Worm (Caenorhabditis elegans) whole organism, L2 larva: Measurements from ENCODE around the gene T26C5.4.
A peak's percentile ranks its signal among the peaks of the same experiment; 100 is the strongest.

ENCODE experiments used
- F13H6.1 ChIP-seq: sonication (generic microtip); optimal IDR thresholded peaks from 2 replicates; lab custom pipeline; 2016; ENCODE audit warnings: missing genetic modification characterization, missing compliant biosample characterization
- R02D3.7 ChIP-seq: fragments of 150-350 bp; optimal IDR thresholded peaks from 2 replicates; lab custom pipeline; 2014; ENCODE audit warnings: missing biosample characterization, missing genetic modification characterization
- Y55F3AM.14 ChIP-seq: fragments of 200-800 bp; sonication (Bioruptor generic); optimal IDR thresholded peaks from 2 replicates; lab custom pipeline; 2018; ENCODE audit warnings: mild to moderate bottlenecking, missing genetic modification characterization, missing compliant biosample characterization
- ZK546.5 ChIP-seq: sonication (generic microtip); optimal IDR thresholded peaks from 2 replicates; lab custom pipeline; 2017; ENCODE audit warnings: missing biosample characterization, missing genetic modification characterization
- alr-1 ChIP-seq: fragments of 150-350 bp; optimal IDR thresholded peaks from 2 replicates; lab custom pipeline; 2014; ENCODE audit warnings: missing biosample characterization, missing genetic modification characterization
- aly-2 ChIP-seq: fragments of 150-350 bp; optimal IDR thresholded peaks from 2 replicates; lab custom pipeline; 2014; ENCODE audit warnings: missing biosample characterization, missing genetic modification characterization
- ama-1 ChIP-seq: fragments of 150-350 bp; optimal IDR thresholded peaks from 2 replicates; lab custom pipeline; 2018; ENCODE audit warnings: inconsistent platforms
- blmp-1 ChIP-seq: sonication (generic microtip); optimal IDR thresholded peaks from 2 replicates; lab custom pipeline; 2017; ENCODE audit warnings: missing genetic modification characterization, mild to moderate bottlenecking, missing compliant biosample characterization, antibody characterized with exemption, moderate library complexity; ENCODE audit not compliant: insufficient read depth
- ceh-16 ChIP-seq: fragments of 150-350 bp; optimal IDR thresholded peaks from 2 replicates; lab custom pipeline; 2014; ENCODE audit warnings: missing biosample characterization, missing genetic modification characterization
- ceh-82 ChIP-seq: fragments of 150-350 bp; optimal IDR thresholded peaks from 2 replicates; lab custom pipeline; 2014; ENCODE audit warnings: missing biosample characterization, missing genetic modification characterization
- crh-2 ChIP-seq: sonication (generic microtip); optimal IDR thresholded peaks from 2 replicates; lab custom pipeline; 2017; ENCODE audit warnings: missing biosample characterization, missing genetic modification characterization
- dmd-4 ChIP-seq: sonication (generic microtip); optimal IDR thresholded peaks from 2 replicates; lab custom pipeline; 2017; ENCODE audit warnings: missing biosample characterization, missing genetic modification characterization
- egl-27 ChIP-seq: sonication (generic microtip); optimal IDR thresholded peaks from 3 replicates; lab custom pipeline; 2017; ENCODE audit warnings: missing biosample characterization, missing genetic modification reagents, missing genetic modification characterization
- elt-3 ChIP-seq: sonication (generic microtip); optimal IDR thresholded peaks from 2 replicates; lab custom pipeline; 2017; ENCODE audit warnings: missing biosample characterization, missing genetic modification characterization
- fos-1 ChIP-seq: fragments of 150-350 bp; optimal IDR thresholded peaks from 2 replicates; lab custom pipeline; 2014; ENCODE audit warnings: missing biosample characterization, missing genetic modification characterization
- gmeb-1 ChIP-seq: fragments of 150-350 bp; optimal IDR thresholded peaks from 2 replicates; lab custom pipeline; 2014; ENCODE audit warnings: missing biosample characterization, missing genetic modification characterization
- lin-11 ChIP-seq: fragments of 150-350 bp; sonication (generic microtip); optimal IDR thresholded peaks from 2 replicates; lab custom pipeline; 2014; ENCODE audit warnings: missing biosample characterization, missing genetic modification characterization, inconsistent platforms, mixed read lengths
- lin-13 ChIP-seq: fragments of 150-350 bp; optimal IDR thresholded peaks from 2 replicates; lab custom pipeline; 2014; ENCODE audit warnings: missing biosample characterization, missing genetic modification reagents, missing genetic modification characterization
- lin-39 ChIP-seq: fragments of 150-350 bp; optimal IDR thresholded peaks from 2 replicates; lab custom pipeline; 2014; ENCODE audit warnings: missing biosample characterization, missing genetic modification reagents, missing genetic modification characterization
- lsy-2 ChIP-seq, 2 experiments: fragments of 150-350 bp in 1 of 2; sonication (generic microtip) in 1 of 2; optimal IDR thresholded peaks; 2 replicates each; lab custom pipeline; 2014 to 2017; ENCODE audit warnings: missing biosample characterization in 2 of 2, missing genetic modification characterization in 2 of 2
- mab-5 ChIP-seq: fragments of 150-350 bp; optimal IDR thresholded peaks from 2 replicates; lab custom pipeline; 2014; ENCODE audit warnings: missing biosample characterization, missing genetic modification characterization
- mbf-1 ChIP-seq: sonication (generic microtip); optimal IDR thresholded peaks from 2 replicates; lab custom pipeline; 2017; ENCODE audit warnings: missing biosample characterization, missing genetic modification characterization
- mdl-1 ChIP-seq, 2 experiments: fragments of 150-350 bp in 1 of 2; sonication (generic microtip) in 1 of 2; optimal IDR thresholded peaks; 2 replicates each; lab custom pipeline; 2017; ENCODE audit warnings: missing biosample characterization in 2 of 2, missing genetic modification characterization in 2 of 2
- nhr-10 ChIP-seq: sonication (generic microtip); optimal IDR thresholded peaks from 2 replicates; lab custom pipeline; 2017; ENCODE audit warnings: missing biosample characterization, missing genetic modification characterization
- nhr-12 ChIP-seq: fragments of 150-350 bp; optimal IDR thresholded peaks from 2 replicates; lab custom pipeline; 2014; ENCODE audit warnings: missing biosample characterization, missing genetic modification characterization
- nhr-129 ChIP-seq: fragments of 150-350 bp; optimal IDR thresholded peaks from 2 replicates; lab custom pipeline; 2014; ENCODE audit warnings: missing biosample characterization, missing genetic modification characterization
- nhr-21 ChIP-seq: fragments of 150-350 bp; optimal IDR thresholded peaks from 2 replicates; lab custom pipeline; 2014; ENCODE audit warnings: missing biosample characterization, missing genetic modification characterization
- nhr-23 ChIP-seq: fragments of 150-350 bp; optimal IDR thresholded peaks from 2 replicates; lab custom pipeline; 2014; ENCODE audit warnings: missing biosample characterization, missing genetic modification reagents, missing genetic modification characterization
- nhr-237 ChIP-seq: fragments of 150-350 bp; optimal IDR thresholded peaks from 2 replicates; lab custom pipeline; 2014; ENCODE audit warnings: missing biosample characterization, missing genetic modification characterization
- nhr-25 ChIP-seq: fragments of 150-350 bp; sonication (generic microtip); optimal IDR thresholded peaks from 3 replicates; lab custom pipeline; 2014; ENCODE audit warnings: missing biosample characterization, missing genetic modification characterization
- nhr-6 ChIP-seq: fragments of 150-350 bp; optimal IDR thresholded peaks from 2 replicates; lab custom pipeline; 2014; ENCODE audit warnings: missing biosample characterization, missing genetic modification characterization
- nhr-77 ChIP-seq: fragments of 150-350 bp; optimal IDR thresholded peaks from 2 replicates; lab custom pipeline; 2014; ENCODE audit warnings: missing biosample characterization, missing genetic modification characterization
- peb-1 ChIP-seq: fragments of 150-350 bp; optimal IDR thresholded peaks from 2 replicates; lab custom pipeline; 2014; ENCODE audit warnings: missing biosample characterization, missing genetic modification characterization
- sem-4 ChIP-seq: fragments of 150-350 bp; optimal IDR thresholded peaks from 2 replicates; lab custom pipeline; 2014; ENCODE audit warnings: missing biosample characterization, missing genetic modification reagents, missing genetic modification characterization
- skn-1 ChIP-seq: sonication (generic microtip); optimal IDR thresholded peaks from 2 replicates; lab custom pipeline; 2017; ENCODE audit warnings: missing biosample characterization, missing genetic modification characterization
- sma-3 ChIP-seq: sonication (generic microtip); optimal IDR thresholded peaks from 2 replicates; lab custom pipeline; 2016; ENCODE audit warnings: missing genetic modification reagents, missing genetic modification characterization, missing compliant biosample characterization
- sma-9 ChIP-seq, 2 experiments: fragments of 150-350 bp in 1 of 2; sonication (generic microtip) in 1 of 2; optimal IDR thresholded peaks; 2 replicates each; lab custom pipeline; 2014 to 2016; ENCODE audit warnings: missing genetic modification characterization in 2 of 2, mild to moderate bottlenecking in 1 of 2, missing biosample characterization in 1 of 2, missing compliant biosample characterization in 1 of 2, missing genetic modification reagents in 1 of 2, moderate library complexity in 1 of 2
- snpc-4 ChIP-seq: fragments of 150-350 bp; optimal IDR thresholded peaks from 2 replicates; lab custom pipeline; 2014; ENCODE audit warnings: missing biosample characterization, missing genetic modification characterization
- unc-62 ChIP-seq: fragments of 150-350 bp; optimal IDR thresholded peaks from 2 replicates; lab custom pipeline; 2014; ENCODE audit warnings: missing biosample characterization, missing genetic modification reagents, missing genetic modification characterization
- zag-1 ChIP-seq: fragments of 150-350 bp; optimal IDR thresholded peaks from 2 replicates; lab custom pipeline; 2014; ENCODE audit warnings: missing biosample characterization, missing genetic modification characterization
- ztf-11 ChIP-seq: sonication (generic microtip); optimal IDR thresholded peaks from 2 replicates; lab custom pipeline; 2017; ENCODE audit warnings: missing biosample characterization, missing genetic modification characterization
- ztf-4 ChIP-seq: fragments of 150-350 bp; optimal IDR thresholded peaks from 2 replicates; lab custom pipeline; 2014; ENCODE audit warnings: missing biosample characterization, missing genetic modification characterization

T26C5.4 gene

ce11 chrII:9279016-9279415 is 28.7 kb upstream of the T26C5.4 start:
- TF ChIP-seq blmp-1 (tag; lab: Kevin White, UChicago) (no peak), nhr-6 (tag; lab: Kevin White, UChicago) (no peak), mab-5 (tag; lab: Kevin White, UChicago) (no peak), elt-3 (tag; lab: Kevin White, UChicago) (no peak), ceh-16 (tag; lab: Kevin White, UChicago) (no peak), ZK546.5 (no peak), F13H6.1 (no peak), nhr-25 (tag; lab: Kevin White, UChicago) (no peak), gmeb-1 (tag; lab: Kevin White, UChicago) (no peak), mbf-1 (tag; lab: Kevin White, UChicago) (no peak), nhr-21 (no peak), skn-1 (tag; lab: Kevin White, UChicago) (no peak), ama-1 (lab: Kevin White, UChicago) (no peak), nhr-10 (tag; lab: Kevin White, UChicago) (no peak), sem-4 (tag; lab: Kevin White, UChicago) (no peak), aly-2 (tag; lab: Kevin White, UChicago) (no peak), ztf-11 (tag; lab: Kevin White, UChicago) (no peak), dmd-4 (tag; lab: Kevin White, UChicago) (no peak), peb-1 (tag; lab: Kevin White, UChicago) (no peak), nhr-23 (tag; lab: Kevin White, UChicago) (no peak)

ce11 chrII:9277153-9277552 is 26.8 kb upstream of the T26C5.4 start:
- no peak for TF ChIP-seq skn-1 (tag; lab: Kevin White, UChicago)
- TF ChIP-seq mab-5 (tag; lab: Kevin White, UChicago): no peak

- TF ChIP-seq aly-2 (tag; lab: Kevin White, UChicago) (no peak), nhr-237 (tag; lab: Kevin White, UChicago) (no peak), crh-2 (tag; lab: Kevin White, UChicago) (peak; percentile 8), snpc-4 (tag; lab: Kevin White, UChicago) (no peak), F13H6.1 (no peak), egl-27 (no peak), nhr-12 (tag; lab: Kevin White, UChicago) (no peak), lin-11 (no peak), ceh-82 (tag; lab: Kevin White, UChicago) (no peak), lsy-2 (tag; optimal IDR thresholded peaks at IDR 0.05; lab: Kevin White, UChicago) (peak in 1 of 2 experiments; percentile 6), nhr-129 (tag; lab: Kevin White, UChicago) (no peak)
Measured at ce11 chrII:9275173-9275572, 24.9 kb upstream of the T26C5.4 start.

ce11 chrII:9274734-9275133 is 24.4 kb upstream of the T26C5.4 start:
- TF ChIP-seq lin-39 (tag; lab: Kevin White, UChicago) (no peak), F13H6.1 (no peak), lin-11 (no peak), ceh-82 (tag; lab: Kevin White, UChicago) (no peak), sma-9 (GFP tag; optimal IDR thresholded peaks at IDR 0.05; lab: Kevin White, UChicago) (no peak), sma-9 (tag; optimal IDR thresholded peaks at IDR 0.05; lab: Kevin White, UChicago) (no peak), dmd-4 (tag; lab: Kevin White, UChicago) (no peak), unc-62 (GFP tag; lab: Kevin White, UChicago) (no peak), nhr-6 (tag; lab: Kevin White, UChicago) (no peak), nhr-23 (tag; lab: Kevin White, UChicago) (no peak), mdl-1 (tag; optimal IDR thresholded peaks at IDR 0.05; lab: Kevin White, UChicago) (no peak), lin-13 (GFP tag; lab: Kevin White, UChicago) (no peak), peb-1 (tag; lab: Kevin White, UChicago) (no peak), nhr-12 (tag; lab: Kevin White, UChicago) (no peak)
- TF ChIP-seq, all 48 proteins: peak for 0

- peak; percentile 77 for TF ChIP-seq sma-3 (GFP tag; lab: Kevin White, UChicago)
- TF ChIP-seq zag-1: peak; percentile 76
- no peak for TF ChIP-seq nhr-10 (tag; lab: Kevin White, UChicago)
- peak; percentile 6 for TF ChIP-seq Y55F3AM.14
- TF ChIP-seq R02D3.7 (tag; lab: Kevin White, UChicago): no peak
- peak; percentile 92 for TF ChIP-seq crh-2 (tag; lab: Kevin White, UChicago)
- TF ChIP-seq nhr-25 (tag; lab: Kevin White, UChicago): peak; percentile 90
- no peak for TF ChIP-seq ceh-82 (tag; lab: Kevin White, UChicago)
- peak; percentile 70 for TF ChIP-seq nhr-21
- peak; percentile 83 for TF ChIP-seq mab-5 (tag; lab: Kevin White, UChicago)
- TF ChIP-seq egl-27: peak; percentile 79
- TF ChIP-seq unc-62 (GFP tag; lab: Kevin White, UChicago): no peak
- peak; percentile 67 to 89 for TF ChIP-seq mdl-1 (tag; optimal IDR thresholded peaks at IDR 0.05; lab: Kevin White, UChicago)
- TF ChIP-seq alr-1 (tag; lab: Kevin White, UChicago): no peak
- TF ChIP-seq ztf-4 (tag; lab: Kevin White, UChicago): peak; percentile 73
- peak; percentile 81 for TF ChIP-seq nhr-6 (tag; lab: Kevin White, UChicago)
- TF ChIP-seq nhr-129 (tag; lab: Kevin White, UChicago): peak; percentile 89
- TF ChIP-seq gmeb-1 (tag; lab: Kevin White, UChicago): peak; percentile 73
- peak; percentile 66 for TF ChIP-seq snpc-4 (tag; lab: Kevin White, UChicago)
- TF ChIP-seq nhr-77 (tag; lab: Kevin White, UChicago): no peak
- no peak for TF ChIP-seq ZK546.5
- peak; percentile 62 for TF ChIP-seq lin-11
- peak; percentile 62 for TF ChIP-seq blmp-1 (tag; lab: Kevin White, UChicago)
- peak; percentile 95 for TF ChIP-seq fos-1
- peak; percentile 63 to 90 for TF ChIP-seq lsy-2 (tag; optimal IDR thresholded peaks at IDR 0.05; lab: Kevin White, UChicago)
Measured at ce11 chrII:9273984-9274383, 23.7 kb upstream of the T26C5.4 start.
